Fruit fly (Drosophila melanogaster) whole organism, embryonic: ENCODE data around the gene CG17764.

Source experiments
- Atf3 ChIP-seq: fragments of 200-800 bp; sonication (Bioruptor generic); optimal IDR thresholded peaks from 3 replicates; lab custom pipeline; 2016; ENCODE audit warnings: missing biosample characterization, missing genetic modification characterization
- CG10979 ChIP-seq: fragments of 200-800 bp; sonication (Bioruptor generic); optimal IDR thresholded peaks from 2 replicates; lab custom pipeline; 2018; ENCODE audit warnings: missing biosample characterization, mild to moderate bottlenecking, missing genetic modification characterization, moderate library complexity
- CG11504 ChIP-seq: fragments of 200-800 bp; sonication (Bioruptor generic); optimal IDR thresholded peaks from 3 replicates; lab custom pipeline; 2019; ENCODE audit warnings: missing biosample characterization, mild to moderate bottlenecking, missing genetic modification characterization, moderate library complexity
- CG13894 ChIP-seq: fragments of 200-800 bp; sonication (Bioruptor generic); optimal IDR thresholded peaks from 3 replicates; lab custom pipeline; 2018; ENCODE audit warnings: missing biosample characterization, mild to moderate bottlenecking, missing genetic modification characterization, moderate library complexity
- CG16863 ChIP-seq: fragments of 200-800 bp; sonication (Bioruptor generic); optimal IDR thresholded peaks from 3 replicates; lab custom pipeline; 2016; ENCODE audit warnings: missing biosample characterization, missing genetic modification characterization
- CG17328 ChIP-seq: fragments of 200-800 bp; sonication (Bioruptor generic); IDR thresholded peaks from 2 replicates; pipeline ENCODE4 v1.3.6; 2022; ENCODE audit warnings: missing biosample characterization, missing genetic modification characterization
- CG18262 ChIP-seq: fragments of 200-800 bp; optimal IDR thresholded peaks from 3 replicates; lab custom pipeline; 2019; ENCODE audit warnings: missing biosample characterization, mild to moderate bottlenecking, missing genetic modification characterization, moderate library complexity
- CG18619 ChIP-seq: fragments of 200-800 bp; sonication (Bioruptor generic); optimal IDR thresholded peaks from 3 replicates; lab custom pipeline; 2017; ENCODE audit warnings: missing biosample characterization, mild to moderate bottlenecking, missing genetic modification characterization
- CG30020 ChIP-seq: fragments of 200-800 bp; optimal IDR thresholded peaks from 2 replicates; lab custom pipeline; 2019; ENCODE audit warnings: missing biosample characterization, mild to moderate bottlenecking, missing genetic modification characterization, moderate library complexity
- CG3995 ChIP-seq: fragments of 200-800 bp; sonication (Bioruptor generic); optimal IDR thresholded peaks from 3 replicates; lab custom pipeline; 2016; ENCODE audit warnings: missing biosample characterization, missing genetic modification characterization
- CG4707 ChIP-seq: fragments of 200-800 bp; sonication (Bioruptor generic); optimal IDR thresholded peaks from 2 replicates; lab custom pipeline; 2018; ENCODE audit warnings: missing biosample characterization, mild to moderate bottlenecking, missing genetic modification characterization, moderate library complexity
- CG5245 ChIP-seq: fragments of 200-800 bp; sonication (Bioruptor generic); optimal IDR thresholded peaks from 3 replicates; lab custom pipeline; 2016; ENCODE audit warnings: missing biosample characterization, missing genetic modification characterization
- CG6254 ChIP-seq: fragments of 200-800 bp; sonication (Bioruptor generic); optimal IDR thresholded peaks from 3 replicates; lab custom pipeline; 2017; ENCODE audit warnings: mild to moderate bottlenecking, missing biosample characterization, missing genetic modification reagents, missing genetic modification characterization
- CG9817 ChIP-seq: fragments of 200-800 bp; sonication (Bioruptor generic); optimal IDR thresholded peaks from 2 replicates; lab custom pipeline; 2018; ENCODE audit warnings: missing biosample characterization, mild to moderate bottlenecking, missing genetic modification characterization, moderate library complexity
- Dek ChIP-seq: fragments of 200-800 bp; sonication (Bioruptor generic); optimal IDR thresholded peaks from 3 replicates; lab custom pipeline; 2019; ENCODE audit warnings: missing biosample characterization, mild to moderate bottlenecking, missing genetic modification characterization, moderate library complexity
- Ets65A ChIP-seq: fragments of 200-800 bp; sonication (Bioruptor generic); peaks from one replicate; lab custom pipeline; 2016; ENCODE audit warnings: missing biosample characterization, missing genetic modification characterization
- Gsc ChIP-seq: fragments of 200-800 bp; sonication (Bioruptor generic); IDR thresholded peaks from 2 replicates; pipeline ENCODE4 v1.3.6; 2022; ENCODE audit warnings: missing biosample characterization, missing genetic modification characterization
- Gug ChIP-seq: fragments of 200-800 bp; sonication (Bioruptor generic); IDR thresholded peaks from 4 replicates; pipeline ENCODE4 v1.3.6; 2022; ENCODE audit warnings: missing biosample characterization, missing genetic modification characterization
- HHEX ChIP-seq: fragments of 200-800 bp; sonication (Bioruptor generic); optimal IDR thresholded peaks from 3 replicates; lab custom pipeline; 2017; ENCODE audit warnings: missing biosample characterization, mild to moderate bottlenecking, missing genetic modification characterization, missing genetic modification reagents
- HmgD ChIP-seq: fragments of 200-800 bp; sonication (Bioruptor generic); optimal IDR thresholded peaks from 3 replicates; lab custom pipeline; 2016; ENCODE audit warnings: missing biosample characterization, missing genetic modification characterization
- Lim3 ChIP-seq: fragments of 200-800 bp; sonication (Bioruptor generic); IDR thresholded peaks from 2 replicates; pipeline ENCODE4 v1.3.6; 2022; ENCODE audit warnings: missing biosample characterization, missing genetic modification characterization
- Mad ChIP-seq: fragments of 200-800 bp; sonication (Bioruptor generic); optimal IDR thresholded peaks from 2 replicates; lab custom pipeline; 2016; ENCODE audit warnings: missing biosample characterization, missing genetic modification characterization
- NfI ChIP-seq: fragments of 200-800 bp; sonication (Bioruptor generic); optimal IDR thresholded peaks from 3 replicates; lab custom pipeline; 2018; ENCODE audit warnings: missing biosample characterization, mild to moderate bottlenecking, missing genetic modification characterization, moderate library complexity
- Sry-β ChIP-seq: fragments of 200-800 bp; sonication (Bioruptor generic); optimal IDR thresholded peaks from 2 replicates; lab custom pipeline; 2018; ENCODE audit warnings: missing biosample characterization, mild to moderate bottlenecking, missing genetic modification characterization, moderate library complexity
- TFAM ChIP-seq: fragments of 200-800 bp; sonication (Bioruptor generic); optimal IDR thresholded peaks from 2 replicates; lab custom pipeline; 2017; ENCODE audit warnings: missing biosample characterization, missing genetic modification characterization, inconsistent platforms
- Usf ChIP-seq: fragments of 200-800 bp; sonication (Bioruptor generic); optimal IDR thresholded peaks from 2 replicates; lab custom pipeline; 2017; ENCODE audit warnings: missing genotype, missing biosample characterization, missing genetic modification characterization
- bbx ChIP-seq: fragments of 200-800 bp; sonication (Bioruptor generic); IDR thresholded peaks from 2 replicates; pipeline ENCODE4 v1.3.6; 2022; ENCODE audit warnings: missing biosample characterization, missing genetic modification characterization; ENCODE audit not compliant: partially characterized antibody
- cad ChIP-seq: fragments of >200 bp; optimal IDR thresholded peaks from 2 replicates; lab custom pipeline; 2017; ENCODE audit warnings: missing biosample characterization, missing genetic modification characterization
- chif ChIP-seq, 2 experiments: fragments of 200-800 bp; sonication (Bioruptor generic); optimal IDR thresholded peaks; 3 replicates each; lab custom pipeline; 2016; ENCODE audit warnings: missing biosample characterization in 2 of 2, missing genetic modification characterization in 2 of 2
- danr ChIP-seq: fragments of 200-800 bp; sonication (Bioruptor generic); IDR thresholded peaks from 2 replicates; pipeline ENCODE4 v1.3.6; 2022; ENCODE audit warnings: missing biosample characterization, missing genetic modification characterization
- inv ChIP-seq: fragments of 200-800 bp; sonication (Bioruptor generic); IDR thresholded peaks from 2 replicates; pipeline ENCODE4 v1.3.6; 2022; ENCODE audit warnings: missing biosample characterization, missing genetic modification characterization; ENCODE audit not compliant: partially characterized antibody
- kay ChIP-seq: fragments of 200-800 bp; sonication (Bioruptor generic); optimal IDR thresholded peaks from 2 replicates; lab custom pipeline; 2016; ENCODE audit warnings: missing biosample characterization, missing genetic modification characterization
- ken ChIP-seq: fragments of 200-800 bp; sonication (Bioruptor generic); IDR thresholded peaks from 3 replicates; pipeline ENCODE4 v1.3.6; 2022; ENCODE audit warnings: missing biosample characterization, missing genetic modification characterization
- lov ChIP-seq, 2 experiments: fragments of 200-800 bp in 1 of 2; fragments of >200 bp in 1 of 2; sonication (Bioruptor generic) in 1 of 2; IDR thresholded peaks in 1 of 2; optimal IDR thresholded peaks in 1 of 2; 2 replicates in 1 of 2; 3 replicates in 1 of 2; pipeline versions ENCODE4 v1.3.6 to Lab custom; 2017 to 2022; ENCODE audit warnings: missing biosample characterization in 1 of 2, missing genetic modification characterization in 1 of 2
- mam ChIP-seq: fragments of 200-800 bp; sonication (Bioruptor generic); optimal IDR thresholded peaks from 3 replicates; lab custom pipeline; 2016; ENCODE audit warnings: missing biosample characterization, missing genetic modification characterization
- p53 ChIP-seq: fragments of 200-800 bp; sonication (Bioruptor generic); optimal IDR thresholded peaks from 2 replicates; lab custom pipeline; 2016; ENCODE audit warnings: missing biosample characterization, missing genetic modification characterization
- pan ChIP-seq, 4 experiments: fragments of >200 bp in 3 of 4; fragments of 200-800 bp in 1 of 4; sonication (Bioruptor generic) in 1 of 4; optimal IDR thresholded peaks in 3 of 4; IDR thresholded peaks in 1 of 4; 2 replicates each; pipeline versions ENCODE4 v1.3.6 to Lab custom; 2017 to 2022; ENCODE audit warnings: missing biosample characterization in 2 of 4, missing genetic modification characterization in 2 of 4, mixed read lengths in 1 of 4
- prd ChIP-seq, 3 experiments: fragments of >200 bp in 2 of 3; fragments of 200-800 bp in 1 of 3; sonication (Bioruptor generic) in 1 of 3; optimal IDR thresholded peaks in 2 of 3; IDR thresholded peaks in 1 of 3; 2 replicates in 2 of 3; 3 replicates in 1 of 3; pipeline versions ENCODE4 v1.3.6 to Lab custom; 2017 to 2022; ENCODE audit warnings: missing biosample characterization in 1 of 3, missing genetic modification characterization in 1 of 3
- salm ChIP-seq: fragments of 200-800 bp; sonication (Bioruptor generic); optimal IDR thresholded peaks from 2 replicates; lab custom pipeline; 2018; ENCODE audit warnings: missing biosample characterization, mild to moderate bottlenecking, missing genetic modification characterization
- sens ChIP-seq: fragments of 200-800 bp; sonication (Bioruptor generic); peaks from one replicate; lab custom pipeline; 2016; ENCODE audit warnings: missing biosample characterization, missing genetic modification characterization
- sens-2 ChIP-seq: fragments of 200-800 bp; sonication (Bioruptor generic); IDR thresholded peaks from 2 replicates; pipeline ENCODE4 v1.3.6; 2022; ENCODE audit warnings: missing biosample characterization, missing genetic modification characterization
- sima ChIP-seq: fragments of 200-800 bp; sonication (Bioruptor generic); optimal IDR thresholded peaks from 2 replicates; lab custom pipeline; 2016; ENCODE audit warnings: missing biosample characterization, missing genetic modification characterization
- tll ChIP-seq, 2 experiments: fragments of 200-800 bp in 1 of 2; fragments of >200 bp in 1 of 2; sonication (Bioruptor generic) in 1 of 2; optimal IDR thresholded peaks; 2 replicates each; lab custom pipeline; 2017 to 2019; ENCODE audit warnings: missing biosample characterization in 2 of 2, missing genetic modification characterization in 2 of 2, mild to moderate bottlenecking in 1 of 2, moderate library complexity in 1 of 2
- trem ChIP-seq: fragments of 200-800 bp; optimal IDR thresholded peaks from 3 replicates; lab custom pipeline; 2019; ENCODE audit warnings: missing biosample characterization, mild to moderate bottlenecking, missing genetic modification characterization, moderate library complexity
- ttk ChIP-seq: fragments of 200-800 bp; sonication (Bioruptor generic); IDR thresholded peaks from 2 replicates; pipeline ENCODE4 v2.1.2; 2022; ENCODE audit warnings: missing biosample characterization, missing genetic modification characterization
- unpg ChIP-seq: fragments of 200-800 bp; sonication (Bioruptor generic); optimal IDR thresholded peaks from 3 replicates; lab custom pipeline; 2018; ENCODE audit warnings: missing biosample characterization, mild to moderate bottlenecking, missing genetic modification characterization, moderate library complexity
- vvl ChIP-seq: fragments of 200-800 bp; sonication (Bioruptor generic); IDR thresholded peaks from 2 replicates; pipeline ENCODE4 v1.3.6; 2022; ENCODE audit warnings: missing biosample characterization, missing genetic modification characterization
- yki ChIP-seq: fragments of >200 bp; optimal IDR thresholded peaks from 3 replicates; lab custom pipeline; 2018
- zf30C ChIP-seq: fragments of 200-800 bp; sonication (Bioruptor generic); optimal IDR thresholded peaks from 3 replicates; lab custom pipeline; 2018; ENCODE audit warnings: missing biosample characterization, mild to moderate bottlenecking, missing genetic modification characterization

CG17764 gene

DNA sequence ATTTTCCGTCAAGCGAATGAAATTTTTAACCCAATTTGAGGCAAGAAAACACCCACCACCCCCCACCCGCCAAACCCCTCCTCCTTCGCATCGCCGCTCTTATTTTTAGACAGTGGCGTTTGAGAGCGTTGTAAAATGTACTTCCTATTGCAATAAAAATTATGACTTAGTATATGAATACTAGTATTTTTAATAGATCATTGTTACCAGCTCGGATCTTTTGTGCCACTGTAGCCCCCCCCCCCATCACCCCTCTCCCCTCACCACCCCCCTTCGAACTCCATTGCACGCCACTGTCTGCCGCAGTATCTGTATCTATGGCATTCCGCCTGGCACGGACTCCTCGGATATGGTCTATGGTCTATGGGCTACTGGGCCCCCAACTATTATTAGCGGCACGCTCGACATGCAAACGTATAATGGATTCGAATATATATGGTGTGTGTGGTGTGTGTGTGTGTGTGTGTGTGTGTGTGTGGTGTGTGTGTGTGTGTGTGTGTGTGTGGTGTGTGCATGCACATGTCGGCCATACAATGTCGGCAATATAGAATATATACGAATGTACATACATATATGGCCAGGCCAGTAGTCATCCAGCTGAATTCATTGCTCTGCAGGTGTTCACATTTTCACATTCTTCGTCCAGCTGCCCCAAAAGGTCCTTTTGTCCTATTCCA is 42.8 kb upstream of the CG17764 start (continued):
- TF ChIP-seq mam: no peak
- no peak for TF ChIP-seq CG17328 (GFP tag; lab: Robert Waterston, UW)
- peak; percentile 17 for TF ChIP-seq CG10979
- TF ChIP-seq CG4707 (GFP tag; lab: Kevin White, UChicago): no peak
- no peak for TF ChIP-seq salm
- TF ChIP-seq inv: no peak
- TF ChIP-seq CG5245: no peak
- TF ChIP-seq Usf (GFP tag; lab: Kevin White, UChicago): no peak
- no peak for TF ChIP-seq tll (GFP tag; optimal IDR thresholded peaks at IDR 0.05; lab: Kevin White, UChicago)
- 0 out of 2 replicates have a peak, but pooled peaks have one; percentile 50 for TF ChIP-seq vvl
- no peak for TF ChIP-seq danr (GFP tag; lab: Robert Waterston, UW)
- no peak for TF ChIP-seq lov (optimal IDR thresholded peaks at IDR 0.05; lab: Kevin White, UChicago)
- TF ChIP-seq lov (GFP tag; IDR thresholded peaks at IDR 0.05; lab: Robert Waterston, UW): no peak
- no peak for TF ChIP-seq sens-2 (GFP tag; lab: Robert Waterston, UW)
- 0 out of 2 replicates have a peak, but pooled peaks have one; percentile 28 for TF ChIP-seq ttk (GFP tag; lab: Robert Waterston, UW)
- TF ChIP-seq CG30020 (tag; lab: Kevin White, UChicago): no peak
- TF ChIP-seq Gsc (GFP tag; lab: Robert Waterston, UW): 0 out of 2 replicates have a peak, but pooled peaks have one; percentile 24
- TF ChIP-seq trem (tag; lab: Kevin White, UChicago): no peak
- no peak for TF ChIP-seq Mad (GFP tag; lab: Kevin White, UChicago)
- peak; percentile 28 for TF ChIP-seq unpg
- no peak for TF ChIP-seq HmgD (GFP tag; lab: Kevin White, UChicago)
- TF ChIP-seq sens: no peak
- TF ChIP-seq Dek (tag; lab: Kevin White, UChicago): no peak
- no peak for TF ChIP-seq Atf3
- no peak for TF ChIP-seq HHEX (GFP tag; lab: Kevin White, UChicago)
- no peak for TF ChIP-seq p53 (GFP tag; lab: Kevin White, UChicago)
- TF ChIP-seq cad (GFP tag; lab: Kevin White, UChicago): no peak
- TF ChIP-seq kay (GFP tag; lab: Kevin White, UChicago): no peak
- TF ChIP-seq NfI (GFP tag; lab: Kevin White, UChicago): no peak
- TF ChIP-seq CG18262 (tag; lab: Kevin White, UChicago): no peak
- no peak for TF ChIP-seq Sry-β
- TF ChIP-seq chif (GFP tag; optimal IDR thresholded peaks at IDR 0.05; lab: Kevin White, UChicago): no peak
- TF ChIP-seq CG9817 (tag; lab: Kevin White, UChicago): no peak
- no peak for TF ChIP-seq pan (optimal IDR thresholded peaks at IDR 0.05; lab: Kevin White, UChicago)
- TF ChIP-seq pan (GFP tag; optimal IDR thresholded peaks at IDR 0.05 in 1 of 2, IDR thresholded peaks at IDR 0.05 in 1 of 2): no peak
- no peak for TF ChIP-seq TFAM (GFP tag; lab: Kevin White, UChicago)
- TF ChIP-seq CG3995 (GFP tag; lab: Kevin White, UChicago): no peak
- no peak for TF ChIP-seq Lim3 (GFP tag; lab: Robert Waterston, UW)
- no peak for TF ChIP-seq prd (optimal IDR thresholded peaks at IDR 0.05; lab: Kevin White, UChicago)
- TF ChIP-seq prd (GFP tag; IDR thresholded peaks at IDR 0.05; lab: Robert Waterston, UW): peak; percentile 57; the same call in 2 of the 3 replicates
- TF ChIP-seq CG18619 (GFP tag; lab: Kevin White, UChicago): no peak
- peak; percentile 7 for TF ChIP-seq CG11504
- no peak for TF ChIP-seq CG13894 (tag; lab: Kevin White, UChicago)
- no peak for TF ChIP-seq zf30C (GFP tag; lab: Kevin White, UChicago)
- TF ChIP-seq ken: 0 out of 3 replicates have a peak, but pooled peaks have one; percentile 29
- no peak for TF ChIP-seq Ets65A (GFP tag; lab: Kevin White, UChicago)
- no peak for TF ChIP-seq yki (lab: Kevin White, UChicago)
- TF ChIP-seq Gug (GFP tag; lab: Robert Waterston, UW): peak; percentile 41; the same call in 1 of the 4 replicates
- no peak for TF ChIP-seq bbx (GFP tag; lab: Robert Waterston, UW)
- TF ChIP-seq CG6254 (GFP tag; lab: Kevin White, UChicago): no peak
- TF ChIP-seq sima (GFP tag; lab: Kevin White, UChicago): no peak
- TF ChIP-seq CG16863 (GFP tag; lab: Kevin White, UChicago): no peak
